Fruit fly (Drosophila melanogaster): Measurements from ENCODE around the gene CG34452.

Gene CG34452

DNA sequence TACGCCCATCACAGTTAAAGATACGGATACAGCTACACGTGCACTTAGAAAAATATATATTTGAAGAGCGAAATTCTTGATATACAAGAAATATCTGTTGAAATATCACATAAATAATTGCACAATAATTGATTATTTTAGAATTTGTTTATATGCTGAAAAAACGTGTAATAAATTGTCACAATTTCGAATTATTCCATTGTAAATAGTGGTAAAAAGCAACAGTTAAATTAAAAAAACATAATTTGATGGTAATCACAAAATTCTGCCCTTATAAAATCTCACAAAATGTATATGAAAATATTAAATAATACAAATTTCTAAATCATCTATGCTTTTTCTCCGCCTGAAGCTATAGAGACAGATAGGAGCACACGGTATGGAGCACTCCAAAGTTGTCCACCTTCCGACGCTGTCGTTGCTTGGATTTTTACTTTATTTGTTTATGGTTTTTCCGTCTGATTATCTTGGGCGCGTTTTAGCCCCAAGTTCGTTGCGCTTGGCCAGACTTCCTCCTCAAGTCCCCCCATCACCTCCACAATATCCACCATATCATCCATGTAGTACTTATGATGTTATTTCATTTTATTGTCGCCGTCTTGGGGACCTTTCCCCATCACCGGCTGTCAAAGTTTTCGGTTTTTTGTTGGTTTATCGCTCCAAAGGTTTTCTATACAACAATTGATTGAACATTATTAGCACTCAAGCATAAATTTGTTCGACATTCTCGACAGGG lies 16.7 kb upstream of the CG34452 start:
- no peak for TF ChIP-seq CG6854 (GFP tag; optimal IDR thresholded peaks at IDR 0.05)
- TF ChIP-seq Sox15 (GFP tag; optimal IDR thresholded peaks at IDR 0.05), result peak; percentile 9
- no peak for TF ChIP-seq CG6163 (GFP tag; IDR thresholded peaks at IDR 0.05)
- TF ChIP-seq CG32006 (GFP tag; optimal IDR thresholded peaks at IDR 0.05), result peak; percentile 77
- TF ChIP-seq spab (GFP tag; optimal IDR thresholded peaks at IDR 0.05), result peak; percentile 50
- TF ChIP-seq Eip93F (GFP tag; optimal IDR thresholded peaks at IDR 0.05), result no peak
- peak; percentile 40 for TF ChIP-seq Sox14 (GFP tag; optimal IDR thresholded peaks at IDR 0.05)
- peak; percentile 59 for TF ChIP-seq Lpt (GFP tag; optimal IDR thresholded peaks at IDR 0.05)
- peak; percentile 47 for TF ChIP-seq fd59A (GFP tag; optimal IDR thresholded peaks at IDR 0.05)
- no peak for TF ChIP-seq CG11902 (GFP tag; optimal IDR thresholded peaks at IDR 0.05)
- TF ChIP-seq achi (GFP tag; optimal IDR thresholded peaks at IDR 0.05), result peak; percentile 73
- TF ChIP-seq lz (GFP tag; optimal IDR thresholded peaks at IDR 0.05), result no peak
- TF ChIP-seq Ets96B (tag; optimal IDR thresholded peaks at IDR 0.05), result peak; percentile 66
- no peak for TF ChIP-seq Blimp-1 (GFP tag; optimal IDR thresholded peaks at IDR 0.05)
- no peak for TF ChIP-seq Met (GFP tag; optimal IDR thresholded peaks at IDR 0.05)
- no peak for TF ChIP-seq fd85E (GFP tag; optimal IDR thresholded peaks at IDR 0.05)
- TF ChIP-seq Hr4 (GFP tag; optimal IDR thresholded peaks at IDR 0.05), result peak; percentile 55
- TF ChIP-seq CG10631 (GFP tag; optimal IDR thresholded peaks at IDR 0.05), result peak; percentile 63
- peak; percentile 62 for TF ChIP-seq pdm3 (GFP tag; optimal IDR thresholded peaks at IDR 0.05)
- TF ChIP-seq esn (GFP tag; optimal IDR thresholded peaks at IDR 0.05), result peak; percentile 32
- TF ChIP-seq CG8319 (GFP tag; optimal IDR thresholded peaks at IDR 0.05), result no peak
- peak; percentile 34 for TF ChIP-seq dsx (GFP tag; optimal IDR thresholded peaks at IDR 0.05; ENCODE audit: poor library complexity, severe bottlenecking)
- TF ChIP-seq CG6808 (GFP tag; optimal IDR thresholded peaks at IDR 0.05), result peak; percentile 42
- TF ChIP-seq topi (GFP tag; optimal IDR thresholded peaks at IDR 0.05), result peak; percentile 9
- TF ChIP-seq vri (GFP tag; optimal IDR thresholded peaks at IDR 0.05), result peak; percentile 20
- peak; percentile 39 for TF ChIP-seq CG3032 (tag; optimal IDR thresholded peaks at IDR 0.05)
- TF ChIP-seq CG6276 (GFP tag; optimal IDR thresholded peaks at IDR 0.05), result peak; percentile 38
- TF ChIP-seq Hr39 (GFP tag; optimal IDR thresholded peaks at IDR 0.05), result no peak
- no peak for TF ChIP-seq CG7368 (GFP tag; optimal IDR thresholded peaks at IDR 0.05)
- TF ChIP-seq acj6 (GFP tag; optimal IDR thresholded peaks at IDR 0.05), result peak; percentile 61
- TF ChIP-seq CG11762 (GFP tag; optimal IDR thresholded peaks at IDR 0.05; ENCODE audit: insufficient read depth), result no peak
- TF ChIP-seq CG4318 (GFP tag; optimal IDR thresholded peaks at IDR 0.05), result peak; percentile 69
- peak; percentile 38 for TF ChIP-seq CG34406 (GFP tag; optimal IDR thresholded peaks at IDR 0.05)
- TF ChIP-seq CG3919 (GFP tag; optimal IDR thresholded peaks at IDR 0.05), result peak; percentile 39
- no peak for TF ChIP-seq CG11294 (GFP tag; IDR thresholded peaks at IDR 0.05)
- TF ChIP-seq fkh (GFP tag; optimal IDR thresholded peaks at IDR 0.05), result peak; percentile 66
- no peak for TF ChIP-seq CG16779 (tag; optimal IDR thresholded peaks at IDR 0.05)
- TF ChIP-seq eg (GFP tag; IDR thresholded peaks at IDR 0.05), result no peak
- TF ChIP-seq OdsH (GFP tag; optimal IDR thresholded peaks at IDR 0.05), result peak; percentile 64
- TF ChIP-seq Ets21C (GFP tag; optimal IDR thresholded peaks at IDR 0.05), result no peak
- no peak for TF ChIP-seq Sox102F (GFP tag; optimal IDR thresholded peaks at IDR 0.05)
- no peak for TF ChIP-seq CG9139 (GFP tag; optimal IDR thresholded peaks at IDR 0.05)
- peak; percentile 34 for TF ChIP-seq Smox (GFP tag; optimal IDR thresholded peaks at IDR 0.05)
- peak; percentile 27 for TF ChIP-seq CG10669 (GFP tag; optimal IDR thresholded peaks at IDR 0.05)
- no peak for TF ChIP-seq CG1621 (tag; optimal IDR thresholded peaks at IDR 0.05)
- TF ChIP-seq Eip78C (GFP tag), result peak; percentile 81
- peak; percentile 33 for TF ChIP-seq Gug (GFP tag; IDR thresholded peaks at IDR 0.05)
- TF ChIP-seq CG8632 (GFP tag; optimal IDR thresholded peaks at IDR 0.05), result peak; percentile 48
- peak; percentile 68 for TF ChIP-seq svp (GFP tag)
- no peak for TF ChIP-seq CG31627 (GFP tag; optimal IDR thresholded peaks at IDR 0.05)
- peak; percentile 34 for TF ChIP-seq net (GFP tag; optimal IDR thresholded peaks at IDR 0.05)
